Worm (Caenorhabditis elegans) whole organism, mixed stage, embryonic: Measurements from ENCODE around the gene C16C8.22.

ENCODE experiments used
- M03D4.4 ChIP-seq: sonication (generic microtip); optimal IDR thresholded peaks from 2 replicates; lab custom pipeline; 2017; ENCODE audit warnings: mild to moderate bottlenecking, missing genetic modification characterization, missing compliant biosample characterization
- bed-3 ChIP-seq: fragments of 200-800 bp; sonication (Bioruptor generic); optimal IDR thresholded peaks from 3 replicates; lab custom pipeline; 2018; ENCODE audit warnings: mild to moderate bottlenecking, missing genetic modification characterization, moderate library complexity, missing compliant biosample characterization
- blmp-1 ChIP-seq: fragments of 150-350 bp; optimal IDR thresholded peaks from 2 replicates; lab custom pipeline; 2014; ENCODE audit warnings: missing biosample characterization, missing genetic modification characterization
- ceh-39 ChIP-seq: fragments of 150-350 bp; optimal IDR thresholded peaks from 2 replicates; lab custom pipeline; 2014; ENCODE audit warnings: missing biosample characterization, missing genetic modification characterization
- ceh-43 ChIP-seq: fragments of 200-800 bp; sonication (Bioruptor generic); optimal IDR thresholded peaks from 2 replicates; lab custom pipeline; 2018; ENCODE audit warnings: mild to moderate bottlenecking, missing genetic modification characterization, moderate library complexity, missing compliant biosample characterization
- ceh-83 ChIP-seq: fragments of 200-800 bp; sonication (Bioruptor generic); optimal IDR thresholded peaks from 2 replicates; lab custom pipeline; 2018; ENCODE audit warnings: mild to moderate bottlenecking, missing genetic modification characterization, missing compliant biosample characterization
- ces-1 ChIP-seq: fragments of 150-350 bp; optimal IDR thresholded peaks from 2 replicates; lab custom pipeline; 2014; ENCODE audit warnings: missing biosample characterization, missing genetic modification reagents, missing genetic modification characterization
- drap-1 ChIP-seq: fragments of 200-800 bp; sonication (Bioruptor generic); optimal IDR thresholded peaks from 3 replicates; lab custom pipeline; 2018; ENCODE audit warnings: mild to moderate bottlenecking, missing genetic modification characterization, missing compliant biosample characterization
- elt-1 ChIP-seq: sonication (generic microtip); optimal IDR thresholded peaks from 2 replicates; lab custom pipeline; 2017; ENCODE audit warnings: missing genetic modification characterization, mild to moderate bottlenecking, missing compliant biosample characterization, antibody characterized with exemption, moderate library complexity, borderline replicate concordance; ENCODE audit not compliant: insufficient read depth
- elt-3 ChIP-seq: fragments of 150-350 bp; optimal IDR thresholded peaks from 2 replicates; lab custom pipeline; 2014; ENCODE audit warnings: missing biosample characterization, missing genetic modification characterization
- flh-1 ChIP-seq: fragments of 200-800 bp; sonication (Bioruptor generic); optimal IDR thresholded peaks from 2 replicates; lab custom pipeline; 2018; ENCODE audit warnings: mild to moderate bottlenecking, missing genetic modification characterization, moderate library complexity, missing compliant biosample characterization
- ham-2 ChIP-seq: fragments of 200-800 bp; sonication (Bioruptor generic); optimal IDR thresholded peaks from 2 replicates; lab custom pipeline; 2018; ENCODE audit warnings: mild to moderate bottlenecking, missing genetic modification characterization, missing compliant biosample characterization
- hlh-1 ChIP-seq: fragments of 150-350 bp; optimal IDR thresholded peaks from 2 replicates; lab custom pipeline; 2014; ENCODE audit warnings: missing biosample characterization, missing genetic modification reagents, missing genetic modification characterization
- lin-32 ChIP-seq: fragments of 200-800 bp; sonication (Bioruptor generic); optimal IDR thresholded peaks from 2 replicates; lab custom pipeline; 2018; ENCODE audit warnings: mild to moderate bottlenecking, missing genetic modification characterization, missing compliant biosample characterization
- lsy-2 ChIP-seq: fragments of 150-350 bp; optimal IDR thresholded peaks from 2 replicates; lab custom pipeline; 2014; ENCODE audit warnings: missing biosample characterization, missing genetic modification characterization
- mab-5 ChIP-seq: fragments of 150-350 bp; optimal IDR thresholded peaks from 2 replicates; lab custom pipeline; 2014; ENCODE audit warnings: missing biosample characterization, missing genetic modification characterization
- mep-1 ChIP-seq: fragments of 150-350 bp; optimal IDR thresholded peaks from 2 replicates; lab custom pipeline; 2017; ENCODE audit warnings: missing biosample characterization, missing genetic modification reagents, missing genetic modification characterization, inconsistent platforms
- mls-2 ChIP-seq: sonication (generic microtip); optimal IDR thresholded peaks from 2 replicates; lab custom pipeline; 2016; ENCODE audit warnings: mild to moderate bottlenecking, missing genetic modification characterization, moderate library complexity, missing compliant biosample characterization
- nhr-12 ChIP-seq: fragments of 150-350 bp; optimal IDR thresholded peaks from 2 replicates; lab custom pipeline; 2014; ENCODE audit warnings: missing biosample characterization, missing genetic modification characterization
- nhr-2 ChIP-seq: fragments of 150-350 bp; optimal IDR thresholded peaks from 2 replicates; lab custom pipeline; 2014; ENCODE audit warnings: missing biosample characterization, missing genetic modification characterization
- nhr-76 ChIP-seq: sonication (generic microtip); optimal IDR thresholded peaks from 2 replicates; lab custom pipeline; 2017; ENCODE audit warnings: missing biosample characterization, missing genetic modification characterization
- pha-4 ChIP-seq: fragments of 150-350 bp; optimal IDR thresholded peaks from 2 replicates; lab custom pipeline; 2018; ENCODE audit warnings: missing biosample characterization, missing genetic modification reagents, missing genetic modification characterization
- sem-2 ChIP-seq: fragments of 200-800 bp; sonication (Bioruptor generic); optimal IDR thresholded peaks from 2 replicates; lab custom pipeline; 2018; ENCODE audit warnings: mild to moderate bottlenecking, missing genetic modification characterization, missing compliant biosample characterization
- snpc-4 ChIP-seq: fragments of 150-350 bp; optimal IDR thresholded peaks from 2 replicates; lab custom pipeline; 2014; ENCODE audit warnings: missing biosample characterization, missing genetic modification characterization
- sptf-1 ChIP-seq: sonication (generic microtip); optimal IDR thresholded peaks from 2 replicates; lab custom pipeline; 2017; ENCODE audit warnings: mild to moderate bottlenecking, missing genetic modification characterization, moderate library complexity, missing compliant biosample characterization
- tbx-8 ChIP-seq: fragments of 200-800 bp; sonication (Bioruptor generic); optimal IDR thresholded peaks from 2 replicates; lab custom pipeline; 2018; ENCODE audit warnings: mild to moderate bottlenecking, missing genetic modification characterization, moderate library complexity, missing compliant biosample characterization
- unc-120 ChIP-seq: sonication (generic microtip); optimal IDR thresholded peaks from 2 replicates; lab custom pipeline; 2017; ENCODE audit warnings: missing genetic modification characterization, missing compliant biosample characterization; ENCODE audit not compliant: poor library complexity, severe bottlenecking
- zip-8 ChIP-seq: fragments of 150-350 bp; optimal IDR thresholded peaks from 2 replicates; lab custom pipeline; 2014; ENCODE audit warnings: missing biosample characterization, missing genetic modification characterization

Gene C16C8.22

DNA sequence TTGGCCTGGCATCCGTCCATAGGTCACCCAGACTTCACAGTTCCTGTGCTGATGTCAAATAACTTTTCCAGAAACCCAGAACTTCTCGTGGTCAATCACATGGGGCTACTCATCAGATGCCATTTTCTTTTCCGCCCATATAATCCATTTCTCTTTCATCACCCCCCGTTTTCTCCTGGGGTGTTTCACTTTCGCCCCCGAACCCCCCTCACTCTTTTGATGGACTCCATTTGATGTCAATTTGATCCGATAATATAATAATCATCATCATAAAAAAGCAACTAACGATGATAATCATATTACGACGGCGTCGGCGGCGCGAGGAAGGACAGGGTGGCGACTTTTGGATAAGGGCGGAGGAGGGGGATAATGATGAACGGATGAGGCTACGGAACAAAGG lies 4.8 kb downstream of the C16C8.22 start:
- TF ChIP-seq ceh-39 = no peak
- TF ChIP-seq blmp-1 (tag; lab: Kevin White, UChicago) = peak; percentile 90

DNA sequence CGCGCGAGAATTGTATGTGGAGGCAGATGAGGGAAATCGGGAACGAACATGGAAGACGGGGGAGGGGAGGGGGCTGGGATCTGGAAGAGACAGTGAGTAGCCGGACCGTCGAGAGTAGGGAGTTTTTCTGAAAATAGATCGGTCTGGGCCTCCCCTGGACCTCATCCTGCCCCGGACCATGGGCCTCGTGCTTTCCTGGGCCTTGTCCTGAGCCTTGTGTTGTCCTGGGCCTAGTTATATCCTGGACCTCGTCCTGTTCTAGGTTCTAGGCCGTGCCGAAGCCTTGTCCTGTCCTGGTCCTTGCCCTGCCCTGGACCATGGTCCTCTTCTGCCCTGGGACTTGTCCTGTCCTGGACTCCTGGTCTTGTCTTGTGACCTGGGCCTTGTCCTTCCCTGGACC lies 5.7 kb downstream of the C16C8.22 start:
- TF ChIP-seq ceh-83 (GFP tag; lab: Kevin White, UChicago) (peak; percentile 33), lsy-2 (tag; lab: Kevin White, UChicago) (no peak), sem-2 (GFP tag; lab: Kevin White, UChicago) (no peak), nhr-12 (tag; lab: Kevin White, UChicago) (no peak), ceh-39 (no peak), M03D4.4 (tag; lab: Kevin White, UChicago) (no peak), ceh-43 (GFP tag; lab: Kevin White, UChicago) (no peak)

DNA sequence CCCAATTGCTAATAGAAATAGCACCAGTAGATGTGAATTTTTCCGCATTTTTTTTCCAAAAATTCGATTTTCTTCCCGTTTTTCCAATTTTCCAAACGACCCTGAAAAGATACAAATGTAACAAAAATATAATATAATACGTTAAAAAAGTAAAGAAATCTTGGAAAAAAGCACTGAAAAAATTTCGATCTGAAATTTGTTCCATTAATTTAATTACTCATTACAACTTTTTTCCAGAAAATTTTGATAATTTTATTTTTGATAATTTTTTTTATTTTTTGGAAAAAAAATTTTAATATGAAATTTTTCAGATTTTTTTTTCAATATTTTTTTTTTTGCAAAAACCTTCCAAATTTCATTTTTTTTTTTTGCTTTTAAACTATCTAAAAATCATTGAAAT lies 6.6 kb downstream of the C16C8.22 start, which contains the start of gene skpo-2:
Gene skpo-2, minus strand, starts transcription at position 101 of the 400 bp plus-strand sequence.
- no peak for TF ChIP-seq ham-2
- no peak for TF ChIP-seq lsy-2 (tag; lab: Kevin White, UChicago)
- no peak for TF ChIP-seq bed-3 (GFP tag; lab: Kevin White, UChicago)
- TF ChIP-seq nhr-76 = no peak
- no peak for TF ChIP-seq hlh-1 (tag; lab: Kevin White, UChicago)
- TF ChIP-seq elt-1 (tag; lab: Kevin White, UChicago) = no peak
- TF ChIP-seq ceh-83 (GFP tag; lab: Kevin White, UChicago) = no peak
- TF ChIP-seq tbx-8 = no peak
- TF ChIP-seq snpc-4 (tag; lab: Kevin White, UChicago) = no peak

DNA sequence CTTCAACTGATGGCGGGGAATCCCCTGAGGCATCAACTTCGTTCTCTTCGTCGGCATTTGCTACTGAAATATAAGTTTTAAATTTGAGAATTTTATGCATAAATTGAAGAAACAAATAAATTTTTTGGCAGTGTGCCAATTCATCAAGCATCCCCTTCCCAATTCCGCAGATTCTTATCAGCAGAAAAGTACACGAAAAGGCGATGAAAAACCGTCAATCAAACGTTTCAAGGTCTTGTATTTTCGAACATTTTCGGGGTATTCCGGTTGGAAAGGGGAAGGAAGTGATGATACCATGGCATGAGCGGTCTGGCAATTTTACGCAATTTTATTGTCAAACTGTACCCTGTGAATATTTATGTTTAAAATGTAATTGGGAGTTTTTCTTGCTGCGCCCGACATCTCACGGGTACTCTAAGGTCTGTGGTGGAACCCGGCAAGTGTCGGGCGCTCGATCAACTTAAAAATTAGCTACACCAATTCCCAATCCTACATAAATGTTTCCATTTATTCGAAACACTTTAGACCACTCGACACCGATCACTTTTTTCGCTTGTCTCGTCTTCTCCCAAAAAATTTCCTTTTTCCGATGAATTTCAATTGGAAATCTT lies 8.1 kb downstream of the C16C8.22 start:
- TF ChIP-seq pha-4 (tag; lab: Kevin White, UChicago) (no peak), lin-32 (GFP tag; lab: Kevin White, UChicago) (no peak), lsy-2 (tag; lab: Kevin White, UChicago) (no peak), flh-1 (GFP tag; lab: Kevin White, UChicago) (no peak), elt-3 (tag; lab: Kevin White, UChicago) (no peak), unc-120 (tag; lab: Kevin White, UChicago) (no peak), elt-1 (tag; lab: Kevin White, UChicago) (no peak), snpc-4 (tag; lab: Kevin White, UChicago) (no peak), mep-1 (tag; lab: Kevin White, UChicago) (no peak), mls-2 (tag; lab: Kevin White, UChicago) (no peak), zip-8 (tag; lab: Kevin White, UChicago) (no peak), drap-1 (GFP tag; lab: Kevin White, UChicago) (no peak), mab-5 (no peak), bed-3 (GFP tag; lab: Kevin White, UChicago) (no peak), ceh-39 (no peak)

DNA sequence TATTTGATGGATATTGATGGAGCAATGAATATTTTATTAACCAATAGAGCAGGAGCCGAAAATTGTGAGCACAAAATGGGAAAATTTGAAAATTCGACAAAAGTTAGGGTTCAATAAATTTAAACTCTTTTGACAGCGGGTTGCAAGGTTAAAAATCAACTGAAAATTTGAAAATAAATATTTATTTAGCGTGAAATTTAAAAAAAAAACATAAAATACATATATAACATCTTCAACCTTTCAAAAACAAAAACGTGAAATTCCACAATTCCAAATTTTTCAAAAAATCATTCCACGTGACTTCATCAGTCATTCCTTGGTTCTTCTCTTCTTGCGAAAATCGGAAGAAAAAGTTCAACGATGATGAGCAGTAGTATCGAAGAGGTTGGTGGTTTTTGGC lies 13.7 kb downstream of the C16C8.22 start, which contains the start of gene C16C8.18:
Gene C16C8.18, plus strand, starts transcription at position 301 of the 400 bp plus-strand sequence.
- TF ChIP-seq mab-5 (no peak), lin-32 (GFP tag; lab: Kevin White, UChicago) (no peak), blmp-1 (tag; lab: Kevin White, UChicago) (no peak), zip-8 (tag; lab: Kevin White, UChicago) (no peak)

DNA sequence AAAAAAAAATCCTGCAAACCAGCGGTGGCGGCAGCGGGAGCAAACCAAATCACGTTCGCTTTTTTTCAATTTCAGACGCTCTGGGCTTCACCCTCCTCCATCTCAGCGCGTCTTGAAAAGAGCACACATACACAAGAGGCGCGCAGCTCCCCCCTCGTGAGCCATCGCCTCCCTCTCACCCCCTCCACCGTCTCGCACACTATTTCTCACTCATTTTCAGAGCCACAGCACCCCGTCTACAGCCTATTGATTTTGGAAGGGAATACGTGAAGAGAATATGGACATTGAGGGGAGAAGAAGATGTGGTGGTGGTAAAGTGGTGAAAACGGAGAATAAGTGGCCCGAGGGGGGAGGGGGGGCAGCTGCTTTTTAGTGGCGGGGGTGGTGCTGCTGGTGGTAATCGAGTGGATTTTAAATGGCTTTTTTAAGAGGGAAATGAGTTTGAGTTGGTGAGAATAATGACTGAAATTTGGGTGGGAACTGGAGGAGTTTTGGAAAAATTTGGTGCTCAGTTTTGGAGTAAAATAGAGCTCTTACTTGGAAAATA lies 14.8 kb downstream of the C16C8.22 start:
- no peak for TF ChIP-seq elt-3 (tag; lab: Kevin White, UChicago)
- TF ChIP-seq nhr-2 (tag; lab: Kevin White, UChicago) = no peak
- no peak for TF ChIP-seq mab-5
- no peak for TF ChIP-seq zip-8 (tag; lab: Kevin White, UChicago)
- no peak for TF ChIP-seq nhr-76
- peak; percentile 71 for TF ChIP-seq ces-1 (GFP tag; lab: Kevin White, UChicago)
- TF ChIP-seq drap-1 (GFP tag; lab: Kevin White, UChicago) = no peak
- TF ChIP-seq elt-1 (tag; lab: Kevin White, UChicago) = no peak
- peak; percentile 16 for TF ChIP-seq sptf-1 (tag; lab: Kevin White, UChicago)
